Worm (Caenorhabditis elegans): Measurements from ENCODE around the gene arrd-9.

ce11 chrII:12485060-12485459 is 4.3 kb upstream of the arrd-9 start, which contains the start of gene F15A4.10:
- TF ChIP-seq ztf-23 (GFP tag; IDR thresholded peaks at IDR 0.05) (no peak), flt-1 (GFP tag; IDR thresholded peaks at IDR 0.05) (no peak)
